Fruit fly (Drosophila melanogaster): Measurements from ENCODE around the gene AP-2sigma.

The AP-2sigma gene

dm6 chr3R:21263177-21263576, 6.7 kb downstream of the AP-2sigma start (continued):
- TF ChIP-seq chm (GFP tag; IDR thresholded peaks at IDR 0.05) (peak; percentile 76), CG10321 (GFP tag; IDR thresholded peaks at IDR 0.05) (no peak), CG16863 (GFP tag; optimal IDR thresholded peaks at IDR 0.05) (no peak), tup (GFP tag; optimal IDR thresholded peaks at IDR 0.05) (no peak), odd (GFP tag; optimal IDR thresholded peaks at IDR 0.05) (peak; percentile 31), eyg (GFP tag; optimal IDR thresholded peaks at IDR 0.05) (no peak), jing (GFP tag; optimal IDR thresholded peaks at IDR 0.05) (no peak), CG7745 (tag; optimal IDR thresholded peaks at IDR 0.05) (no peak), ems (GFP tag; optimal IDR thresholded peaks at IDR 0.05) (no peak), slou (GFP tag; optimal IDR thresholded peaks at IDR 0.05) (no peak), CG10366 (GFP tag; IDR thresholded peaks at IDR 0.05) (no peak), CG7357 (GFP tag; IDR thresholded peaks at IDR 0.05) (no peak), fd96Cb (tag; optimal IDR thresholded peaks at IDR 0.05) (no peak), ranshi (GFP tag; IDR thresholded peaks at IDR 0.05) (peak; percentile 57; the same call in 1 of the 2 replicates), pfk (GFP tag; optimal IDR thresholded peaks at IDR 0.05) (no peak), CG15514 (GFP tag; optimal IDR thresholded peaks at IDR 0.05) (peak; percentile 35), Hey (tag; optimal IDR thresholded peaks at IDR 0.05) (no peak), slp2 (GFP tag; optimal IDR thresholded peaks at IDR 0.05) (no peak), Sin3A (optimal IDR thresholded peaks at IDR 0.05) (no peak), ken (GFP tag; IDR thresholded peaks at IDR 0.05) (0 out of 3 replicates have a peak, but pooled peaks have one; percentile 44), toy (GFP tag; IDR thresholded peaks at IDR 0.05) (no peak), caup (GFP tag; optimal IDR thresholded peaks at IDR 0.05; ENCODE audit: severe bottlenecking) (peak; percentile 31), Elba2 (GFP tag; optimal IDR thresholded peaks at IDR 0.05) (no peak), Rfx (GFP tag; IDR thresholded peaks at IDR 0.05) (peak; percentile 58; the same call in 1 of the 2 replicates), ash1 (GFP tag; optimal IDR thresholded peaks at IDR 0.05) (no peak), tap (tag; optimal IDR thresholded peaks at IDR 0.05) (no peak), Mes4 (GFP tag; optimal IDR thresholded peaks at IDR 0.05) (no peak), Asciz (GFP tag; optimal IDR thresholded peaks at IDR 0.05) (peak; percentile 37), zen2 (GFP tag; IDR thresholded peaks at IDR 0.05; ENCODE audit: partially characterized antibody) (no peak), CG10274 (GFP tag; optimal IDR thresholded peaks at IDR 0.05) (no peak), CG6254 (GFP tag; optimal IDR thresholded peaks at IDR 0.05) (peak; percentile 26), grau (tag; optimal IDR thresholded peaks at IDR 0.05) (peak; percentile 11), CG4360 (GFP tag; IDR thresholded peaks at IDR 0.05) (peak; percentile 28; the same call in 1 of the 2 replicates), CG5953 (GFP tag; IDR thresholded peaks at IDR 0.05) (peak; percentile 19; the same call in 1 of the 2 replicates), CG16813 (GFP tag; IDR thresholded peaks at IDR 0.05; ENCODE audit: partially characterized antibody) (no peak), CG7987 (GFP tag; optimal IDR thresholded peaks at IDR 0.05) (peak; percentile 48), CG2129 (GFP tag; IDR thresholded peaks at IDR 0.05; ENCODE audit: partially characterized antibody) (no peak), CG6689 (GFP tag; IDR thresholded peaks at IDR 0.05) (0 out of 2 replicates have a peak, but pooled peaks have one; percentile 18), ind (GFP tag; optimal IDR thresholded peaks at IDR 0.05) (no peak), Fer3 (tag; optimal IDR thresholded peaks at IDR 0.05) (peak; percentile 40), grn (GFP tag; optimal IDR thresholded peaks at IDR 0.05) (no peak), Oli (tag; optimal IDR thresholded peaks at IDR 0.05) (no peak), slbo (GFP tag; IDR thresholded peaks at IDR 0.05) (no peak), CG1233 (GFP tag; optimal IDR thresholded peaks at IDR 0.05) (peak; percentile 42), CG9437 (GFP tag; optimal IDR thresholded peaks at IDR 0.05) (no peak), CG33213 (GFP tag; optimal IDR thresholded peaks at IDR 0.05) (no peak), tio (GFP tag; optimal IDR thresholded peaks at IDR 0.05) (no peak), HLH3B (GFP tag; IDR thresholded peaks at IDR 0.05) (peak; percentile 51; the same call in 1 of the 2 replicates), CG10462 (GFP tag; optimal IDR thresholded peaks at IDR 0.05) (no peak), CG43689 (GFP tag; IDR thresholded peaks at IDR 0.05) (peak; percentile 35; the same call in 1 of the 2 replicates), Optix (GFP tag; IDR thresholded peaks at IDR 0.05) (peak; percentile 61; the same call in 2 of the 3 replicates)
